Worm (Caenorhabditis elegans): ENCODE measurements around the gene ZK829.9.
A peak's percentile ranks its signal among the peaks of the same experiment; 100 is the strongest.

Gene ZK829.9

ce11 chrIV:11925346-11926075 is 44.8 kb upstream of the ZK829.9 start, which contains the start of the genes srlf-33 and srlf-32 (continued):
- TF ChIP-seq hmg-1.2 (GFP tag; IDR thresholded peaks at IDR 0.05): no peak
- no peak for TF ChIP-seq ztf-3 (GFP tag; optimal IDR thresholded peaks at IDR 0.05)
- no peak for TF ChIP-seq egl-44 (GFP tag; IDR thresholded peaks at IDR 0.05)
- no peak for TF ChIP-seq sptf-2 (GFP tag; optimal IDR thresholded peaks at IDR 0.05)
- no peak for TF ChIP-seq rec-8 (tag; optimal IDR thresholded peaks at IDR 0.05)
- no peak for TF ChIP-seq Y53G8AR.9 (GFP tag; conservative IDR thresholded peaks at IDR 0.05)

- TF ChIP-seq lir-1 (GFP tag; conservative IDR thresholded peaks at IDR 0.05): no peak
- no peak for TF ChIP-seq T26A5.8 (tag; optimal IDR thresholded peaks at IDR 0.05)
- no peak for TF ChIP-seq tlf-1 (GFP tag; optimal IDR thresholded peaks at IDR 0.05)
- TF ChIP-seq madf-10 (tag; optimal IDR thresholded peaks at IDR 0.05): peak; percentile 12
- no peak for TF ChIP-seq Y67H2A.10 (GFP tag; conservative IDR thresholded peaks at IDR 0.05)
- TF ChIP-seq ceh-27 (GFP tag; optimal IDR thresholded peaks at IDR 0.05): peak; percentile 58
- TF ChIP-seq die-1 (tag; optimal IDR thresholded peaks at IDR 0.05): peak; percentile 63
- TF ChIP-seq unc-130 (GFP tag; optimal IDR thresholded peaks at IDR 0.05): no peak
- no peak for TF ChIP-seq lsy-27 (tag; optimal IDR thresholded peaks at IDR 0.05; ENCODE audit: borderline replicate concordance, insufficient read depth)
- TF ChIP-seq zim-3 (tag; optimal IDR thresholded peaks at IDR 0.05): peak; percentile 55
- TF ChIP-seq nfya-2 (GFP tag; IDR thresholded peaks at IDR 0.05): no peak
- no peak for TF ChIP-seq lin-35 (GFP tag; optimal IDR thresholded peaks at IDR 0.05)
- peak; percentile 63 for TF ChIP-seq F23B12.7 (tag; optimal IDR thresholded peaks at IDR 0.05; ENCODE audit: insufficient read depth)
- TF ChIP-seq nfyb-1 (GFP tag; IDR thresholded peaks at IDR 0.05): peak; percentile 48; the same call in 1 of the 2 replicates
- no peak for TF ChIP-seq B0035.1 (tag; optimal IDR thresholded peaks at IDR 0.05)
- no peak for TF ChIP-seq aptf-2 (GFP tag; conservative IDR thresholded peaks at IDR 0.05)
- no peak for TF ChIP-seq B0336.3 (GFP tag; IDR thresholded peaks at IDR 0.05)
- TF ChIP-seq ztf-18 (tag; optimal IDR thresholded peaks at IDR 0.05): peak; percentile 60
- no peak for TF ChIP-seq chd-7 (tag; optimal IDR thresholded peaks at IDR 0.05)
- TF ChIP-seq B0261.1 (tag; optimal IDR thresholded peaks at IDR 0.05): peak; percentile 87
- TF ChIP-seq attf-3 (GFP tag; conservative IDR thresholded peaks at IDR 0.05): no peak
- TF ChIP-seq nhr-27 (tag; optimal IDR thresholded peaks at IDR 0.05): no peak
- peak; percentile 28 for TF ChIP-seq snpc-1.3 (tag; optimal IDR thresholded peaks at IDR 0.05; ENCODE audit: insufficient read depth)
- no peak for TF ChIP-seq unc-62 (GFP tag; optimal IDR thresholded peaks at IDR 0.05)
- TF ChIP-seq bed-1 (GFP tag; IDR thresholded peaks at IDR 0.05): no peak
- peak; percentile 65; the same call in 1 of the 2 replicates for TF ChIP-seq attf-6 (GFP tag; IDR thresholded peaks at IDR 0.05)
- no peak for TF ChIP-seq somi-1 (GFP tag; optimal IDR thresholded peaks at IDR 0.05)
- no peak for TF ChIP-seq tbx-9 (tag; optimal IDR thresholded peaks at IDR 0.05; ENCODE audit: borderline replicate concordance)
- TF ChIP-seq C17E4.6 (GFP tag; IDR thresholded peaks at IDR 0.05): no peak
- no peak for TF ChIP-seq gei-17 (GFP tag; optimal IDR thresholded peaks at IDR 0.05)
- no peak for TF ChIP-seq cebp-2 (GFP tag; IDR thresholded peaks at IDR 0.05)
- peak; percentile 63; the same call in 1 of the 2 replicates for TF ChIP-seq Y53G8AR.9 (GFP tag; conservative IDR thresholded peaks at IDR 0.05)
- no peak for TF ChIP-seq zfh-2 (GFP tag; conservative IDR thresholded peaks at IDR 0.05)
- no peak for TF ChIP-seq ztf-3 (GFP tag; optimal IDR thresholded peaks at IDR 0.05)
- no peak for TF ChIP-seq lin-40 (tag; optimal IDR thresholded peaks at IDR 0.05)
- no peak for TF ChIP-seq lag-1 (GFP tag; IDR thresholded peaks at IDR 0.05)
- no peak for TF ChIP-seq F52B5.7 (tag; optimal IDR thresholded peaks at IDR 0.05)
- TF ChIP-seq hrde-1 (tag; optimal IDR thresholded peaks at IDR 0.05; ENCODE audit: borderline replicate concordance): peak; percentile 44
- TF ChIP-seq Y79H2A.3 (GFP tag; conservative IDR thresholded peaks at IDR 0.05): no peak
- no peak for TF ChIP-seq F37B4.10 (GFP tag; IDR thresholded peaks at IDR 0.05)
- TF ChIP-seq mcd-1 (GFP tag; IDR thresholded peaks at IDR 0.05): no peak; the same call in 1 of the 2 replicates
These were observed 41.9 kb upstream of the ZK829.9 start for ce11 chrIV:11928388-11928787.
